Fruit fly (Drosophila melanogaster): Measurements from ENCODE around the gene CarT.

The CarT gene

DNA sequence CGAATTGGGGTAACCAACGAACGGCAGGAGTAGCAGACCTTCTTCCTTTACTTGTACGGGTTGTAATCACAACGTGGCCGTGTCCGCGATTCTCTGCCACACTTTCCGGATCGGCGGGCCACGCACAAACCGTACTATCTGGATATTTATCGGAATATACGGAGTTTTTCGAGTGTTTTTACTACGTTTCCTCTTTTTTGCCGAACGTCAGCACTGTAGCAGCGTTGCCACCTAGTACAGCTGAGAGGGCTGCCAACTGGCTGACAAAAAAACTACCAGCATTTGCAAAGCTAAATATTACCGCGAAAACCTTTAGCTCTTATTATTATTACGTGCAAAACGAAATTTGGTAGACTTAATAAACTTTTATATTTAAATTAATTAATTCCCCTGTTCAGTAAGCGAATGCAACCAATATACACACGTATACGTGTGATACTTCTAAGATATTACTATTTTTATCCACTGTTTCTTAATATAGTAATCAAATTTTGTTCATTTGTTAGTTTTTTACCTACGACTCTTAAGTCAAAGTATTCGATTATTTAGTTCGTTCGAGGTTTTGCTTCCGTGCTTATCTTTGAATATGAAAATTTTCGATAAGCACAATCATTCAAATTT lies 4.1 kb upstream of the CarT start, which contains the start of gene TM9SF2 (continued):
- no peak for TF ChIP-seq ro (GFP tag; IDR thresholded peaks at IDR 0.05)
- no peak for TF ChIP-seq Blimp-1 (GFP tag; optimal IDR thresholded peaks at IDR 0.05)
- TF ChIP-seq Bgb (GFP tag; IDR thresholded peaks at IDR 0.05; ENCODE audit: partially characterized antibody) = no peak; the same call in 1 of the 2 replicates
- no peak for TF ChIP-seq CG18619 (GFP tag; optimal IDR thresholded peaks at IDR 0.05)
- no peak for TF ChIP-seq Nf-YB (GFP tag; optimal IDR thresholded peaks at IDR 0.05)
- TF ChIP-seq bcd (GFP tag; optimal IDR thresholded peaks at IDR 0.05) = no peak
- TF ChIP-seq zen (tag; optimal IDR thresholded peaks at IDR 0.05) = no peak
- TF ChIP-seq CG31365 (tag; optimal IDR thresholded peaks at IDR 0.05) = no peak
- no peak for TF ChIP-seq CG1647 (GFP tag; optimal IDR thresholded peaks at IDR 0.05)
- TF ChIP-seq dati (GFP tag; IDR thresholded peaks at IDR 0.05) = no peak
- no peak for TF ChIP-seq z (GFP tag; IDR thresholded peaks at IDR 0.05)
- TF ChIP-seq CG4360 (GFP tag; IDR thresholded peaks at IDR 0.05) = no peak
- 0 out of 2 replicates have a peak, but pooled peaks have one; percentile 38 for TF ChIP-seq sob (GFP tag; IDR thresholded peaks at IDR 0.05)
- peak; percentile 73 for TF ChIP-seq MBD-R2 (GFP tag; IDR thresholded peaks at IDR 0.05)
- TF ChIP-seq CG11398 (GFP tag; optimal IDR thresholded peaks at IDR 0.05) = no peak
- no peak for TF ChIP-seq klu (GFP tag; IDR thresholded peaks at IDR 0.05)
- no peak for TF ChIP-seq gsb-n (tag; optimal IDR thresholded peaks at IDR 0.05)
- 0 out of 2 replicates have a peak, but pooled peaks have one; percentile 25 for TF ChIP-seq CG7372 (GFP tag; IDR thresholded peaks at IDR 0.05)
- TF ChIP-seq bsh (GFP tag; optimal IDR thresholded peaks at IDR 0.05) = no peak
- TF ChIP-seq inv (GFP tag; IDR thresholded peaks at IDR 0.05; ENCODE audit: partially characterized antibody) = no peak
- peak; percentile 18 for TF ChIP-seq jumu (GFP tag; optimal IDR thresholded peaks at IDR 0.05)
- no peak for TF ChIP-seq CG11723 (GFP tag; optimal IDR thresholded peaks at IDR 0.05)
- TF ChIP-seq CG43689 (GFP tag; IDR thresholded peaks at IDR 0.05) = no peak
- no peak for TF ChIP-seq lov (optimal IDR thresholded peaks at IDR 0.05)
- no peak for TF ChIP-seq lov (GFP tag; IDR thresholded peaks at IDR 0.05)
- no peak for TF ChIP-seq Hr78 (GFP tag; optimal IDR thresholded peaks at IDR 0.05)
- no peak for TF ChIP-seq CG10209 (GFP tag; optimal IDR thresholded peaks at IDR 0.05)
- no peak for TF ChIP-seq insv (GFP tag; optimal IDR thresholded peaks at IDR 0.05)
- TF ChIP-seq Lim3 (GFP tag; IDR thresholded peaks at IDR 0.05) = no peak
- TF ChIP-seq HLH4C (GFP tag; IDR thresholded peaks at IDR 0.05; ENCODE audit: partially characterized antibody) = 0 out of 3 replicates have a peak, but pooled peaks have one; percentile 45
- 0 out of 2 replicates have a peak, but pooled peaks have one; percentile 13 for TF ChIP-seq CG11247 (GFP tag; IDR thresholded peaks at IDR 0.05)
- TF ChIP-seq trem (tag; optimal IDR thresholded peaks at IDR 0.05) = peak; percentile 98
- TF ChIP-seq CG2202 (tag; optimal IDR thresholded peaks at IDR 0.05) = no peak
- no peak for TF ChIP-seq Jarid2 (GFP tag; optimal IDR thresholded peaks at IDR 0.05)
- no peak for TF ChIP-seq CG11504 (tag; optimal IDR thresholded peaks at IDR 0.05)
- no peak for TF ChIP-seq Fer2 (tag; optimal IDR thresholded peaks at IDR 0.05)
- 0 out of 3 replicates have a peak, but pooled peaks have one; percentile 27 for TF ChIP-seq zfh1 (GFP tag; IDR thresholded peaks at IDR 0.05)
- TF ChIP-seq CG12769 (tag; optimal IDR thresholded peaks at IDR 0.05) = no peak
- no peak for TF ChIP-seq fd64A (GFP tag; optimal IDR thresholded peaks at IDR 0.05)
- TF ChIP-seq CG16779 (GFP tag; IDR thresholded peaks at IDR 0.05) = no peak
- TF ChIP-seq Hr39 (optimal IDR thresholded peaks at IDR 0.05) = no peak
- no peak for TF ChIP-seq kah (GFP tag; optimal IDR thresholded peaks at IDR 0.05)
- no peak for TF ChIP-seq Sin3A (optimal IDR thresholded peaks at IDR 0.05)
- no peak for TF ChIP-seq CG30020 (tag; optimal IDR thresholded peaks at IDR 0.05)
- no peak for TF ChIP-seq CG17802 (tag; optimal IDR thresholded peaks at IDR 0.05)
- TF ChIP-seq dan (GFP tag; IDR thresholded peaks at IDR 0.05) = no peak
- no peak for TF ChIP-seq CG2678 (tag; optimal IDR thresholded peaks at IDR 0.05)
- no peak for TF ChIP-seq Ravus (GFP tag; IDR thresholded peaks at IDR 0.05)
- TF ChIP-seq cas (GFP tag; IDR thresholded peaks at IDR 0.05) = no peak
- TF ChIP-seq gce (GFP tag; IDR thresholded peaks at IDR 0.05) = 0 out of 3 replicates have a peak, but pooled peaks have one; percentile 10
